Fruit fly (Drosophila melanogaster) whole organism, prepupa: Measurements from ENCODE around the gene CYLD.
A peak's percentile ranks its signal among the peaks of the same experiment; 100 is the strongest.

Experiments used
- CG6792 ChIP-seq: fragments of 200-800 bp; sonication (Bioruptor generic); optimal IDR thresholded peaks from 3 replicates; lab custom pipeline; 2016; ENCODE audit warnings: missing biosample characterization, missing genetic modification characterization
- CG6854 ChIP-seq: fragments of 200-800 bp; sonication (Bioruptor generic); optimal IDR thresholded peaks from 2 replicates; lab custom pipeline; 2017; ENCODE audit warnings: missing biosample characterization, mild to moderate bottlenecking, missing genetic modification characterization
- CG8319 ChIP-seq: fragments of 200-800 bp; sonication (Bioruptor generic); optimal IDR thresholded peaks from 3 replicates; lab custom pipeline; 2016; ENCODE audit warnings: missing biosample characterization, missing genetic modification characterization
- Ets21C ChIP-seq: fragments of 200-800 bp; sonication (Bioruptor generic); optimal IDR thresholded peaks from 3 replicates; lab custom pipeline; 2016; ENCODE audit warnings: missing biosample characterization, missing genetic modification characterization
- Ets96B ChIP-seq: fragments of 200-800 bp; optimal IDR thresholded peaks from 2 replicates; lab custom pipeline; 2019; ENCODE audit warnings: missing biosample characterization, mild to moderate bottlenecking, missing genetic modification characterization, moderate library complexity
- Hr38 ChIP-seq: sonication (Bioruptor generic); optimal IDR thresholded peaks from 2 replicates; lab custom pipeline; 2016; ENCODE audit warnings: missing biosample characterization, missing genetic modification characterization
- Met ChIP-seq: fragments of 200-800 bp; sonication (Bioruptor generic); optimal IDR thresholded peaks from 3 replicates; lab custom pipeline; 2016; ENCODE audit warnings: missing biosample characterization, missing genetic modification characterization
- Sox102F ChIP-seq: fragments of 200-800 bp; sonication (Bioruptor generic); optimal IDR thresholded peaks from 2 replicates; lab custom pipeline; 2016; ENCODE audit warnings: missing biosample characterization, mild to moderate bottlenecking, missing genetic modification characterization
- pdm3 ChIP-seq: fragments of 200-800 bp; sonication (Bioruptor generic); optimal IDR thresholded peaks from 3 replicates; lab custom pipeline; 2016; ENCODE audit warnings: missing biosample characterization, missing genetic modification characterization
- svp ChIP-seq: fragments of 200-800 bp; sonication (Bioruptor generic); peaks from one replicate; lab custom pipeline; 2016; ENCODE audit warnings: missing biosample characterization, missing genetic modification characterization

DNA sequence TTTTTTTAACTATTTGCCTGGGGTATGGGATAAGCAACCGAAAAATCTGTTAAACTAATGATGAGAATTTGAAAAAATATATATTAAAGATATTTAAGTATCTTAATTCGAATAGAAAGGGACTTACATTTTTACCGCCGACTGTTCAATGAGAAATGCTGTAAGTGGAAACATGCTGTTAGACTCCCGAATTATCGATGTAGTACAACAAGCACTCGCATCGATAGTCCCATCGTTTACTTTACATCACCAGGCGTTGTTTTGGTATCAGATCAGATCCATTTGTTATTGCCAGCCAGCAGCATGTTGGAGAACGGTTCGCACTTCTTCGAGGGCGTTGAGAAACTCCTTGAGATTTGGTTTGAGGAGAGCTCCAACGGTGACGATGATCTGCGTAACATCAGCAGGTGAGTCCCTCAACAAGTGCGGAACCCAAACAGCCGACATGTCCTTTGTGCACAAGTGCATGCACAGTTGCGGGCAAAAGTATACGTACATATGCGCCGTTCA lies 39.6 kb upstream of the CYLD start, which contains the start of gene SamDC:
- peak; percentile 8 for TF ChIP-seq Sox102F (GFP tag; lab: Kevin White, UChicago)
- no peak for TF ChIP-seq svp
- no peak for TF ChIP-seq CG8319 (GFP tag; lab: Kevin White, UChicago)
- peak; percentile 39 for TF ChIP-seq pdm3 (GFP tag; lab: Kevin White, UChicago)
- no peak for TF ChIP-seq Ets21C (GFP tag; lab: Kevin White, UChicago)
- TF ChIP-seq Met (GFP tag; lab: Kevin White, UChicago) = peak; percentile 18
- peak; percentile 19 for TF ChIP-seq CG6854 (GFP tag; lab: Kevin White, UChicago)
- TF ChIP-seq Ets96B (tag; lab: Kevin White, UChicago) = no peak
- TF ChIP-seq Hr38 (GFP tag; lab: Kevin White, UChicago) = no peak
- no peak for TF ChIP-seq CG6792 (GFP tag; lab: Kevin White, UChicago)
